Worm (Caenorhabditis elegans) whole organism, midembryonic: ENCODE results near the gene wrt-6.

Source experiments
- cog-1 ChIP-seq: sonication (generic microtip); optimal IDR thresholded peaks from 2 replicates; lab custom pipeline; 2016; ENCODE audit warnings: missing genetic modification characterization, missing compliant biosample characterization
- flt-1 ChIP-seq: fragments of 200-800 bp; sonication (Bioruptor generic); IDR thresholded peaks from 2 replicates; pipeline ENCODE4 v1.3.6; 2022; ENCODE audit warnings: missing genetic modification characterization, missing compliant biosample characterization

ce11 chrX:3494634-3495033 is 14.6 kb downstream of the wrt-6 start:
- TF ChIP-seq flt-1 (GFP tag; lab: Robert Waterston, UW) = no peak
- TF ChIP-seq cog-1 (tag; lab: Kevin White, UChicago) = no peak
